Worm (Caenorhabditis elegans): ENCODE measurements around the gene Y116F11B.13.

- no peak for TF ChIP-seq ama-1 (optimal IDR thresholded peaks at IDR 0.05)
- TF ChIP-seq zip-2 (tag; optimal IDR thresholded peaks at IDR 0.05) = no peak
These were observed 46.9 kb upstream of the Y116F11B.13 start, which contains the start of gene srw-38 for ce11 chrV:19836142-19836541.

Measured in whole organism, L4 larva.